Worm (Caenorhabditis elegans): ENCODE results near the gene ubc-18.

DNA sequence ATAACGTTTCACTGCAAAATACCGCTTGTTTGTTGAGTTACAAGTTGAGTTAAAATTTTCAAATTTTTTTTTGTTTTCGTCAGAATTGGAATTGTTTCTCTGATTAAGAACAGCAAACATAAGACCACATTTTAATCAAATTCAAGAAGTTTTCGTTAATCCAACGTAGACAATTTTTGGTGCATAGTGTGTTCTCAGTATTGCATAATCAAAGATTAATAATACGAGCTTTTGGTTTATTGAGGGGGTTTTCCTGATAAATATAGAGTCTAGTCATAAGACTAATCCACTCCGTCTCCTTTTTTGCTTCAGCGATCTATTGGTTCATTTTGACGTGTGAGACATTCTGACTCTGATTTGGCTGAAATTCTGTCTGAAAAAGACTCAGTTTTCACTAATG lies 26.8 kb upstream of the ubc-18 start, which contains the start of gene nhr-9:
- TF ChIP-seq nhr-77 (tag; optimal IDR thresholded peaks at IDR 0.05) (no peak), nhr-237 (tag; optimal IDR thresholded peaks at IDR 0.05) (no peak), nhr-23 (tag; optimal IDR thresholded peaks at IDR 0.05) (no peak), ama-1 (optimal IDR thresholded peaks at IDR 0.05) (no peak), pha-4 (tag; optimal IDR thresholded peaks at IDR 0.05) (no peak), snpc-4 (tag; optimal IDR thresholded peaks at IDR 0.05) (no peak), lin-39 (tag; optimal IDR thresholded peaks at IDR 0.05) (no peak), unc-62 (GFP tag; optimal IDR thresholded peaks at IDR 0.05) (no peak), fkh-2 (tag; optimal IDR thresholded peaks at IDR 0.05) (no peak), mml-1 (tag; optimal IDR thresholded peaks at IDR 0.05) (no peak), unc-39 (tag; optimal IDR thresholded peaks at IDR 0.05) (no peak), fkh-10 (GFP tag; optimal IDR thresholded peaks at IDR 0.05) (no peak), nhr-12 (tag; optimal IDR thresholded peaks at IDR 0.05) (no peak)

Data from whole organism, L3 larva.